Worm (Caenorhabditis elegans) whole organism, mixed stage, embryonic: ENCODE results near the gene Y67D8C.22.

Experiments
- M03D4.4 ChIP-seq: sonication (generic microtip); optimal IDR thresholded peaks from 2 replicates; lab custom pipeline; 2017; ENCODE audit warnings: mild to moderate bottlenecking, missing genetic modification characterization, missing compliant biosample characterization
- blmp-1 ChIP-seq: fragments of 150-350 bp; optimal IDR thresholded peaks from 2 replicates; lab custom pipeline; 2014; ENCODE audit warnings: missing biosample characterization, missing genetic modification characterization
- ceh-43 ChIP-seq: fragments of 200-800 bp; sonication (Bioruptor generic); optimal IDR thresholded peaks from 2 replicates; lab custom pipeline; 2018; ENCODE audit warnings: mild to moderate bottlenecking, missing genetic modification characterization, moderate library complexity, missing compliant biosample characterization
- ceh-83 ChIP-seq: fragments of 200-800 bp; sonication (Bioruptor generic); optimal IDR thresholded peaks from 2 replicates; lab custom pipeline; 2018; ENCODE audit warnings: mild to moderate bottlenecking, missing genetic modification characterization, missing compliant biosample characterization
- ces-1 ChIP-seq: fragments of 150-350 bp; optimal IDR thresholded peaks from 2 replicates; lab custom pipeline; 2014; ENCODE audit warnings: missing biosample characterization, missing genetic modification reagents, missing genetic modification characterization
- cnd-1 ChIP-seq: fragments of 200-800 bp; sonication (Bioruptor generic); optimal IDR thresholded peaks from 2 replicates; lab custom pipeline; 2018; ENCODE audit warnings: mild to moderate bottlenecking, missing genetic modification characterization, missing compliant biosample characterization
- elt-1 ChIP-seq: sonication (generic microtip); optimal IDR thresholded peaks from 2 replicates; lab custom pipeline; 2017; ENCODE audit warnings: missing genetic modification characterization, mild to moderate bottlenecking, missing compliant biosample characterization, antibody characterized with exemption, moderate library complexity, borderline replicate concordance; ENCODE audit not compliant: insufficient read depth
- elt-3 ChIP-seq: fragments of 150-350 bp; optimal IDR thresholded peaks from 2 replicates; lab custom pipeline; 2014; ENCODE audit warnings: missing biosample characterization, missing genetic modification characterization
- ham-2 ChIP-seq: fragments of 200-800 bp; sonication (Bioruptor generic); optimal IDR thresholded peaks from 2 replicates; lab custom pipeline; 2018; ENCODE audit warnings: mild to moderate bottlenecking, missing genetic modification characterization, missing compliant biosample characterization
- hlh-1 ChIP-seq: fragments of 150-350 bp; optimal IDR thresholded peaks from 2 replicates; lab custom pipeline; 2014; ENCODE audit warnings: missing biosample characterization, missing genetic modification reagents, missing genetic modification characterization
- lin-13 ChIP-seq: fragments of 150-350 bp; optimal IDR thresholded peaks from 2 replicates; lab custom pipeline; 2014; ENCODE audit warnings: missing biosample characterization, missing genetic modification characterization
- lin-32 ChIP-seq: fragments of 200-800 bp; sonication (Bioruptor generic); optimal IDR thresholded peaks from 2 replicates; lab custom pipeline; 2018; ENCODE audit warnings: mild to moderate bottlenecking, missing genetic modification characterization, missing compliant biosample characterization
- lsy-2 ChIP-seq: fragments of 150-350 bp; optimal IDR thresholded peaks from 2 replicates; lab custom pipeline; 2014; ENCODE audit warnings: missing biosample characterization, missing genetic modification characterization
- mab-5 ChIP-seq: fragments of 150-350 bp; optimal IDR thresholded peaks from 2 replicates; lab custom pipeline; 2014; ENCODE audit warnings: missing biosample characterization, missing genetic modification characterization
- mep-1 ChIP-seq: fragments of 150-350 bp; optimal IDR thresholded peaks from 2 replicates; lab custom pipeline; 2017; ENCODE audit warnings: missing biosample characterization, missing genetic modification reagents, missing genetic modification characterization, inconsistent platforms
- mls-2 ChIP-seq: sonication (generic microtip); optimal IDR thresholded peaks from 2 replicates; lab custom pipeline; 2016; ENCODE audit warnings: mild to moderate bottlenecking, missing genetic modification characterization, moderate library complexity, missing compliant biosample characterization
- nhr-12 ChIP-seq: fragments of 150-350 bp; optimal IDR thresholded peaks from 2 replicates; lab custom pipeline; 2014; ENCODE audit warnings: missing biosample characterization, missing genetic modification characterization
- nhr-237 ChIP-seq: fragments of 150-350 bp; optimal IDR thresholded peaks from 2 replicates; lab custom pipeline; 2014; ENCODE audit warnings: missing biosample characterization, missing genetic modification characterization
- nhr-28 ChIP-seq: fragments of 150-350 bp; optimal IDR thresholded peaks from 2 replicates; lab custom pipeline; 2014; ENCODE audit warnings: missing biosample characterization, missing genetic modification characterization
- nhr-76 ChIP-seq: sonication (generic microtip); optimal IDR thresholded peaks from 2 replicates; lab custom pipeline; 2017; ENCODE audit warnings: missing biosample characterization, missing genetic modification characterization
- pha-4 ChIP-seq: fragments of 150-350 bp; optimal IDR thresholded peaks from 2 replicates; lab custom pipeline; 2018; ENCODE audit warnings: missing biosample characterization, missing genetic modification reagents, missing genetic modification characterization
- sem-2 ChIP-seq: fragments of 200-800 bp; sonication (Bioruptor generic); optimal IDR thresholded peaks from 2 replicates; lab custom pipeline; 2018; ENCODE audit warnings: mild to moderate bottlenecking, missing genetic modification characterization, missing compliant biosample characterization
- snpc-4 ChIP-seq: fragments of 150-350 bp; optimal IDR thresholded peaks from 2 replicates; lab custom pipeline; 2014; ENCODE audit warnings: missing biosample characterization, missing genetic modification characterization
- sptf-1 ChIP-seq: sonication (generic microtip); optimal IDR thresholded peaks from 2 replicates; lab custom pipeline; 2017; ENCODE audit warnings: mild to moderate bottlenecking, missing genetic modification characterization, moderate library complexity, missing compliant biosample characterization
- unc-120 ChIP-seq: sonication (generic microtip); optimal IDR thresholded peaks from 2 replicates; lab custom pipeline; 2017; ENCODE audit warnings: missing genetic modification characterization, missing compliant biosample characterization; ENCODE audit not compliant: poor library complexity, severe bottlenecking
- unc-39 ChIP-seq: fragments of 150-350 bp; optimal IDR thresholded peaks from 2 replicates; lab custom pipeline; 2014; ENCODE audit warnings: missing biosample characterization, missing genetic modification characterization
- unc-62 ChIP-seq: fragments of 150-350 bp; optimal IDR thresholded peaks from 2 replicates; lab custom pipeline; 2014; ENCODE audit warnings: missing biosample characterization, missing genetic modification reagents, missing genetic modification characterization
- ztf-11 ChIP-seq: fragments of 150-350 bp; optimal IDR thresholded peaks from 2 replicates; lab custom pipeline; 2014; ENCODE audit warnings: missing biosample characterization, missing genetic modification characterization

The Y67D8C.22 gene

ce11 chrIV:3076207-3076606 lies at the start of gene Y67D8C.22:
Gene Y67D8C.22 (minus strand): TSS chrIV:3076307.
- TF ChIP-seq snpc-4 (tag; lab: Kevin White, UChicago) = no peak
- TF ChIP-seq lin-32 (GFP tag; lab: Kevin White, UChicago) = no peak
- TF ChIP-seq ham-2 = no peak
- TF ChIP-seq, all 35 proteins: peak for 0

ce11 chrIV:3121060-3121459 lies 45.0 kb upstream of the Y67D8C.22 start:
- no peak for TF ChIP-seq ceh-83
- TF ChIP-seq nhr-28 = no peak
- TF ChIP-seq lsy-2 (tag; lab: Kevin White, UChicago) = no peak
- TF ChIP-seq ztf-11 (tag; lab: Kevin White, UChicago) = no peak
- no peak for TF ChIP-seq ces-1 (GFP tag; lab: Kevin White, UChicago)
- TF ChIP-seq sem-2 (GFP tag; lab: Kevin White, UChicago) = no peak
- TF ChIP-seq elt-3 = no peak
- no peak for TF ChIP-seq M03D4.4 (tag; lab: Kevin White, UChicago)
- no peak for TF ChIP-seq unc-62 (GFP tag; lab: Kevin White, UChicago)
- no peak for TF ChIP-seq mep-1 (tag; lab: Kevin White, UChicago)
- TF ChIP-seq ceh-43 (GFP tag; lab: Kevin White, UChicago) = no peak
- no peak for TF ChIP-seq nhr-237 (tag; lab: Kevin White, UChicago)
- TF ChIP-seq cnd-1 (tag; lab: Kevin White, UChicago) = no peak
- no peak for TF ChIP-seq lin-32 (GFP tag; lab: Kevin White, UChicago)
- TF ChIP-seq blmp-1 (tag; lab: Kevin White, UChicago) = no peak

- TF ChIP-seq unc-120 (tag; lab: Kevin White, UChicago) (peak; percentile 32), mab-5 (tag; lab: Kevin White, UChicago) (peak; percentile 72), mep-1 (tag; lab: Kevin White, UChicago) (no peak), lin-13 (no peak), hlh-1 (tag; lab: Kevin White, UChicago) (peak; percentile 8), unc-62 (GFP tag; lab: Kevin White, UChicago) (peak; percentile 97), ces-1 (GFP tag; lab: Kevin White, UChicago) (peak; percentile 38)
These were observed 25.1 kb upstream of the Y67D8C.22 start for ce11 chrIV:3101208-3101607.

ce11 chrIV:3097019-3097418 lies 20.9 kb upstream of the Y67D8C.22 start:
- no peak for TF ChIP-seq lin-13
- TF ChIP-seq elt-1 (tag; lab: Kevin White, UChicago) = peak; percentile 88

ce11 chrIV:3095995-3096544 lies 20.0 kb upstream of the Y67D8C.22 start:
- TF ChIP-seq elt-1 (tag; lab: Kevin White, UChicago) (no peak), ces-1 (GFP tag; lab: Kevin White, UChicago) (peak; percentile 85), sem-2 (GFP tag; lab: Kevin White, UChicago) (no peak)

ce11 chrIV:3092978-3093377 lies 16.9 kb upstream of the Y67D8C.22 start:
- TF ChIP-seq ham-2 = no peak
- no peak for TF ChIP-seq ztf-11 (tag; lab: Kevin White, UChicago)
- no peak for TF ChIP-seq unc-39 (tag; lab: Kevin White, UChicago)
- TF ChIP-seq nhr-12 (tag; lab: Kevin White, UChicago) = no peak
- no peak for TF ChIP-seq hlh-1 (tag; lab: Kevin White, UChicago)
- TF ChIP-seq pha-4 (tag; lab: Kevin White, UChicago) = no peak
- no peak for TF ChIP-seq mep-1 (tag; lab: Kevin White, UChicago)
- TF ChIP-seq sptf-1 (tag; lab: Kevin White, UChicago) = no peak
- TF ChIP-seq nhr-76 (tag; lab: Kevin White, UChicago) = no peak
- TF ChIP-seq mls-2 (tag; lab: Kevin White, UChicago) = no peak

ce11 chrIV:3091112-3091511 lies 15.0 kb upstream of the Y67D8C.22 start:
- TF ChIP-seq nhr-237 (tag; lab: Kevin White, UChicago) = no peak
- TF ChIP-seq hlh-1 (tag; lab: Kevin White, UChicago) = no peak
- TF ChIP-seq ces-1 (GFP tag; lab: Kevin White, UChicago) = peak; percentile 45
